Fruit fly (Drosophila melanogaster): ENCODE data around the gene CG17746.

CG17746 gene

dm6 chr3L:3192912-3193311 is 46.5 kb downstream of the CG17746 start, which contains the start of gene Hsp83 (continued):
- TF ChIP-seq CG31441 (GFP tag; IDR thresholded peaks at IDR 0.05) = peak; percentile 91
- TF ChIP-seq Chrac-16 (GFP tag; optimal IDR thresholded peaks at IDR 0.05) = peak; percentile 79
- TF ChIP-seq CG32532 (GFP tag; IDR thresholded peaks at IDR 0.05) = peak; percentile 95
- TF ChIP-seq CG30020 (tag; optimal IDR thresholded peaks at IDR 0.05) = peak; percentile 48
- peak; percentile 82 for TF ChIP-seq CG30403 (GFP tag; optimal IDR thresholded peaks at IDR 0.05)
- TF ChIP-seq org-1 (GFP tag; optimal IDR thresholded peaks at IDR 0.05) = peak; percentile 95
- peak; percentile 79 for TF ChIP-seq bab2 (GFP tag; optimal IDR thresholded peaks at IDR 0.05)
- no peak for TF ChIP-seq tna (GFP tag; IDR thresholded peaks at IDR 0.05; ENCODE audit: partially characterized antibody)

dm6 chr3L:3192333-3192894 is 47.0 kb downstream of the CG17746 start, which contains the start of gene CG14965:
Gene CG14965, minus strand, starts transcription at chr3L:3192491.
- TF ChIP-seq hth (optimal IDR thresholded peaks at IDR 0.05) (no peak), fd3F (GFP tag; optimal IDR thresholded peaks at IDR 0.05) (no peak), CG7963 (GFP tag; IDR thresholded peaks at IDR 0.05; ENCODE audit: partially characterized antibody) (peak; percentile 72), CG2120 (GFP tag; optimal IDR thresholded peaks at IDR 0.05) (no peak), amos (GFP tag; IDR thresholded peaks at IDR 0.05; ENCODE audit: partially characterized antibody) (peak; percentile 87), CG8089 (GFP tag; optimal IDR thresholded peaks at IDR 0.05) (no peak), h (optimal IDR thresholded peaks at IDR 0.05) (no peak), corto (GFP tag; optimal IDR thresholded peaks at IDR 0.05) (no peak), Deaf1 (tag; optimal IDR thresholded peaks at IDR 0.05) (no peak), Spps (tag; optimal IDR thresholded peaks at IDR 0.05) (no peak), CG3281 (GFP tag; optimal IDR thresholded peaks at IDR 0.05) (no peak), Taf1 (GFP tag; IDR thresholded peaks at IDR 0.05) (no peak), Doc3 (GFP tag; IDR thresholded peaks at IDR 0.05; ENCODE audit: partially characterized antibody) (peak; percentile 90), Tbp (GFP tag; optimal IDR thresholded peaks at IDR 0.05) (no peak), CG8290 (GFP tag; optimal IDR thresholded peaks at IDR 0.05) (no peak), CG8290 (tag; optimal IDR thresholded peaks at IDR 0.05) (no peak), CG4820 (GFP tag; optimal IDR thresholded peaks at IDR 0.05) (no peak), Kr (GFP tag; optimal IDR thresholded peaks at IDR 0.05) (no peak), insv (GFP tag; optimal IDR thresholded peaks at IDR 0.05) (no peak), chif (GFP tag; optimal IDR thresholded peaks at IDR 0.05) (no peak), CG32772 (GFP tag; IDR thresholded peaks at IDR 0.05) (no peak), kni (GFP tag; optimal IDR thresholded peaks at IDR 0.05) (no peak), dpn (GFP tag; optimal IDR thresholded peaks at IDR 0.05) (no peak), CG9817 (tag; optimal IDR thresholded peaks at IDR 0.05) (no peak), Xrp1 (GFP tag; IDR thresholded peaks at IDR 0.05) (no peak), Scr (GFP tag; IDR thresholded peaks at IDR 0.05; ENCODE audit: partially characterized antibody) (peak; percentile 94), CG15479 (GFP tag; optimal IDR thresholded peaks at IDR 0.05) (peak; percentile 79), pnt (GFP tag; optimal IDR thresholded peaks at IDR 0.05) (no peak), bab2 (GFP tag; optimal IDR thresholded peaks at IDR 0.05) (no peak), CG4424 (GFP tag; optimal IDR thresholded peaks at IDR 0.05) (no peak), YL-1 (GFP tag; optimal IDR thresholded peaks at IDR 0.05) (no peak), CG3163 (GFP tag; optimal IDR thresholded peaks at IDR 0.05) (no peak), mld (GFP tag; IDR thresholded peaks at IDR 0.05; ENCODE audit: partially characterized antibody) (peak; percentile 75; the same call in 2 of the 3 replicates), pfk (GFP tag; optimal IDR thresholded peaks at IDR 0.05) (no peak), sob (GFP tag; IDR thresholded peaks at IDR 0.05) (no peak), Dip2 (GFP tag; IDR thresholded peaks at IDR 0.05) (no peak), CG6813 (GFP tag; optimal IDR thresholded peaks at IDR 0.05) (no peak), hbn (GFP tag; IDR thresholded peaks at IDR 0.05; ENCODE audit: partially characterized antibody) (peak; percentile 86), slbo (GFP tag; IDR thresholded peaks at IDR 0.05) (no peak), Jarid2 (GFP tag; optimal IDR thresholded peaks at IDR 0.05) (no peak), CG8281 (tag; optimal IDR thresholded peaks at IDR 0.05) (no peak), CG2875 (GFP tag; optimal IDR thresholded peaks at IDR 0.05) (no peak), sd (tag; optimal IDR thresholded peaks at IDR 0.05) (no peak)

Measured in whole organism, embryonic.